Fruit fly (Drosophila melanogaster) whole organism, embryonic: ENCODE results near the gene Spec2.

Source experiments
- Antp ChIP-seq: fragments of 200-800 bp; sonication (Bioruptor generic); optimal IDR thresholded peaks from 3 replicates; lab custom pipeline; 2016; ENCODE audit warnings: missing biosample characterization, missing genetic modification characterization
- Asciz ChIP-seq: fragments of 200-800 bp; sonication (Bioruptor generic); optimal IDR thresholded peaks from 2 replicates; lab custom pipeline; 2017; ENCODE audit warnings: missing biosample characterization, mild to moderate bottlenecking, missing genetic modification characterization, missing genetic modification reagents
- Bdp1 ChIP-seq: fragments of 200-800 bp; sonication (Bioruptor generic); optimal IDR thresholded peaks from 3 replicates; lab custom pipeline; 2016; ENCODE audit warnings: missing biosample characterization, missing genetic modification characterization
- CG10543 ChIP-seq: fragments of 200-800 bp; sonication (Bioruptor generic); optimal IDR thresholded peaks from 3 replicates; lab custom pipeline; 2017; ENCODE audit warnings: missing biosample characterization, mild to moderate bottlenecking, missing genetic modification characterization, moderate library complexity
- CG11085 ChIP-seq: fragments of 200-800 bp; sonication (Bioruptor generic); IDR thresholded peaks from 2 replicates; pipeline ENCODE4 v1.3.6; 2022; ENCODE audit warnings: missing biosample characterization, missing genetic modification characterization
- CG11456 ChIP-seq: fragments of 200-800 bp; sonication (Bioruptor generic); IDR thresholded peaks from 3 replicates; pipeline ENCODE4 v1.3.6; 2022; ENCODE audit warnings: missing biosample characterization, missing genetic modification characterization
- CG11504 ChIP-seq: fragments of 200-800 bp; sonication (Bioruptor generic); optimal IDR thresholded peaks from 3 replicates; lab custom pipeline; 2019; ENCODE audit warnings: missing biosample characterization, mild to moderate bottlenecking, missing genetic modification characterization, moderate library complexity
- CG12104 ChIP-seq: fragments of 200-800 bp; sonication (Bioruptor generic); optimal IDR thresholded peaks from 3 replicates; lab custom pipeline; 2016; ENCODE audit warnings: missing biosample characterization, missing genetic modification characterization
- CG12299 ChIP-seq: fragments of 200-800 bp; sonication (Bioruptor generic); optimal IDR thresholded peaks from 2 replicates; lab custom pipeline; 2018; ENCODE audit warnings: missing biosample characterization, mild to moderate bottlenecking, missing genetic modification characterization
- CG12942 ChIP-seq: fragments of 200-800 bp; sonication (Bioruptor generic); optimal IDR thresholded peaks from 3 replicates; lab custom pipeline; 2016; ENCODE audit warnings: missing biosample characterization, missing genetic modification characterization
- CG16863 ChIP-seq: fragments of 200-800 bp; sonication (Bioruptor generic); optimal IDR thresholded peaks from 3 replicates; lab custom pipeline; 2016; ENCODE audit warnings: missing biosample characterization, missing genetic modification characterization
- CG17186 ChIP-seq: fragments of 200-800 bp; sonication (Bioruptor generic); optimal IDR thresholded peaks from 3 replicates; lab custom pipeline; 2017; ENCODE audit warnings: missing biosample characterization, missing genetic modification reagents, missing genetic modification characterization
- CG17385 ChIP-seq: fragments of 200-800 bp; sonication (Bioruptor generic); optimal IDR thresholded peaks from 3 replicates; lab custom pipeline; 2018; ENCODE audit warnings: missing biosample characterization, mild to moderate bottlenecking, missing genetic modification characterization
- CG3065 ChIP-seq: fragments of 200-800 bp; sonication (Bioruptor generic); optimal IDR thresholded peaks from 2 replicates; lab custom pipeline; 2016; ENCODE audit warnings: missing biosample characterization, missing genetic modification characterization
- CG33213 ChIP-seq: fragments of 200-800 bp; sonication (Bioruptor generic); optimal IDR thresholded peaks from 3 replicates; lab custom pipeline; 2016; ENCODE audit warnings: missing biosample characterization, missing genetic modification characterization
- CG3407 ChIP-seq: fragments of 200-800 bp; sonication (Bioruptor generic); optimal IDR thresholded peaks from 2 replicates; lab custom pipeline; 2018; ENCODE audit warnings: missing biosample characterization, mild to moderate bottlenecking, missing genetic modification characterization
- CG34376 ChIP-seq: fragments of 200-800 bp; sonication (Bioruptor generic); optimal IDR thresholded peaks from 2 replicates; lab custom pipeline; 2018; ENCODE audit warnings: missing biosample characterization, mild to moderate bottlenecking, missing genetic modification characterization
- CG3726 ChIP-seq: fragments of 200-800 bp; sonication (Bioruptor generic); IDR thresholded peaks from 3 replicates; pipeline ENCODE4, ENCODE4 v1.3.6; 2022; ENCODE audit warnings: missing biosample characterization, missing genetic modification characterization
- CG3847 ChIP-seq: fragments of 200-800 bp; sonication (Bioruptor generic); IDR thresholded peaks from 2 replicates; pipeline ENCODE4 v1.3.6; 2022; ENCODE audit warnings: missing biosample characterization, missing genetic modification characterization
- CG4328 ChIP-seq: fragments of 200-800 bp; sonication (Bioruptor generic); optimal IDR thresholded peaks from 3 replicates; lab custom pipeline; 2017; ENCODE audit warnings: missing biosample characterization, missing genetic modification reagents, missing genetic modification characterization
- CG4707 ChIP-seq: fragments of 200-800 bp; sonication (Bioruptor generic); optimal IDR thresholded peaks from 2 replicates; lab custom pipeline; 2018; ENCODE audit warnings: missing biosample characterization, mild to moderate bottlenecking, missing genetic modification characterization, moderate library complexity
- CG5245 ChIP-seq: fragments of 200-800 bp; sonication (Bioruptor generic); optimal IDR thresholded peaks from 3 replicates; lab custom pipeline; 2016; ENCODE audit warnings: missing biosample characterization, missing genetic modification characterization
- CG7928 ChIP-seq: fragments of 200-800 bp; sonication (Bioruptor generic); optimal IDR thresholded peaks from 2 replicates; lab custom pipeline; 2017; ENCODE audit warnings: missing biosample characterization, mild to moderate bottlenecking, missing genetic modification characterization
- CG8281 ChIP-seq: fragments of 200-800 bp; sonication (Bioruptor generic); optimal IDR thresholded peaks from 2 replicates; lab custom pipeline; 2018; ENCODE audit warnings: missing biosample characterization, mild to moderate bottlenecking, missing genetic modification characterization, moderate library complexity
- CG9817 ChIP-seq: fragments of 200-800 bp; sonication (Bioruptor generic); optimal IDR thresholded peaks from 2 replicates; lab custom pipeline; 2018; ENCODE audit warnings: missing biosample characterization, mild to moderate bottlenecking, missing genetic modification characterization, moderate library complexity
- Dbx ChIP-seq: fragments of 200-800 bp; sonication (Bioruptor generic); IDR thresholded peaks from 3 replicates; pipeline ENCODE4 v1.3.6; 2022; ENCODE audit warnings: missing biosample characterization, missing genetic modification characterization
- Dip3 ChIP-seq: fragments of 200-800 bp; sonication (Bioruptor generic); optimal IDR thresholded peaks from 3 replicates; lab custom pipeline; 2016; ENCODE audit warnings: missing biosample characterization, missing genetic modification characterization
- Ets97D ChIP-seq: fragments of 200-800 bp; sonication (Bioruptor generic); optimal IDR thresholded peaks from 3 replicates; lab custom pipeline; 2016; ENCODE audit warnings: missing biosample characterization, missing genetic modification characterization
- HLH4C ChIP-seq: fragments of 200-800 bp; sonication (Bioruptor generic); IDR thresholded peaks from 3 replicates; pipeline ENCODE4 v1.3.6; 2022; ENCODE audit warnings: missing biosample characterization, missing genetic modification characterization; ENCODE audit not compliant: partially characterized antibody
- HLH54F ChIP-seq: fragments of 200-800 bp; sonication (Bioruptor generic); optimal IDR thresholded peaks from 3 replicates; lab custom pipeline; 2016; ENCODE audit warnings: missing biosample characterization, missing genetic modification characterization
- Hmr ChIP-seq: fragments of 200-800 bp; sonication (Bioruptor generic); optimal IDR thresholded peaks from 3 replicates; lab custom pipeline; 2017; ENCODE audit warnings: mild to moderate bottlenecking, missing biosample characterization, missing genetic modification reagents, missing genetic modification characterization
- MTF-1 ChIP-seq: fragments of 200-800 bp; sonication (Bioruptor generic); optimal IDR thresholded peaks from 2 replicates; lab custom pipeline; 2018; ENCODE audit warnings: missing biosample characterization, mild to moderate bottlenecking, missing genetic modification characterization, borderline replicate concordance
- NC2α ChIP-seq: fragments of 200-800 bp; sonication (Bioruptor generic); optimal IDR thresholded peaks from 2 replicates; lab custom pipeline; 2016; ENCODE audit warnings: missing biosample characterization, missing genetic modification characterization
- NK7.1 ChIP-seq: fragments of 200-800 bp; sonication (Bioruptor generic); optimal IDR thresholded peaks from 3 replicates; lab custom pipeline; 2016; ENCODE audit warnings: missing biosample characterization, missing genetic modification characterization
- Oli ChIP-seq: fragments of 200-800 bp; sonication (Bioruptor generic); optimal IDR thresholded peaks from 2 replicates; lab custom pipeline; 2018; ENCODE audit warnings: missing biosample characterization, mild to moderate bottlenecking, missing genetic modification characterization, moderate library complexity
- PHDP ChIP-seq: fragments of 200-800 bp; sonication (Bioruptor generic); optimal IDR thresholded peaks from 3 replicates; lab custom pipeline; 2018; ENCODE audit warnings: missing biosample characterization, mild to moderate bottlenecking, missing genetic modification characterization, moderate library complexity
- Sox102F ChIP-seq: fragments of 200-800 bp; sonication (Bioruptor generic); optimal IDR thresholded peaks from 2 replicates; lab custom pipeline; 2018; ENCODE audit warnings: missing biosample characterization, mild to moderate bottlenecking, missing genetic modification characterization, moderate library complexity
- Spps ChIP-seq: fragments of 200-800 bp; sonication (Bioruptor generic); optimal IDR thresholded peaks from 2 replicates; lab custom pipeline; 2018; ENCODE audit warnings: missing biosample characterization, mild to moderate bottlenecking, missing genetic modification characterization
- YL-1 ChIP-seq: fragments of 200-800 bp; sonication (Bioruptor generic); optimal IDR thresholded peaks from 3 replicates; lab custom pipeline; 2017; ENCODE audit warnings: missing biosample characterization, mild to moderate bottlenecking, missing genetic modification characterization
- ash1 ChIP-seq: fragments of 200-800 bp; sonication (Bioruptor generic); optimal IDR thresholded peaks from 2 replicates; lab custom pipeline; 2018; ENCODE audit warnings: missing biosample characterization, mild to moderate bottlenecking, missing genetic modification characterization
- az2 ChIP-seq: fragments of 200-800 bp; sonication (Bioruptor generic); optimal IDR thresholded peaks from 3 replicates; lab custom pipeline; 2016; ENCODE audit warnings: missing biosample characterization, missing genetic modification characterization
- cato ChIP-seq: fragments of 200-800 bp; sonication (Bioruptor generic); optimal IDR thresholded peaks from 2 replicates; lab custom pipeline; 2016; ENCODE audit warnings: missing biosample characterization, missing genetic modification characterization, borderline replicate concordance
- ems ChIP-seq: fragments of 200-800 bp; sonication (Bioruptor generic); optimal IDR thresholded peaks from 3 replicates; lab custom pipeline; 2016; ENCODE audit warnings: missing biosample characterization, missing genetic modification characterization
- gcm ChIP-seq: fragments of 200-800 bp; sonication (Bioruptor generic); optimal IDR thresholded peaks from 2 replicates; lab custom pipeline; 2019; ENCODE audit warnings: missing biosample characterization, mild to moderate bottlenecking, missing genetic modification characterization, moderate library complexity
- jing ChIP-seq: fragments of 200-800 bp; sonication (Bioruptor generic); optimal IDR thresholded peaks from 2 replicates; lab custom pipeline; 2018; ENCODE audit warnings: missing biosample characterization, mild to moderate bottlenecking, missing genetic modification characterization
- nmo ChIP-seq: fragments of 200-800 bp; sonication (Bioruptor generic); optimal IDR thresholded peaks from 2 replicates; lab custom pipeline; 2018; ENCODE audit warnings: missing biosample characterization, mild to moderate bottlenecking, missing genetic modification characterization, moderate library complexity
- oc ChIP-seq: fragments of 200-800 bp; sonication (Bioruptor generic); optimal IDR thresholded peaks from 2 replicates; lab custom pipeline; 2018; ENCODE audit warnings: missing biosample characterization, mild to moderate bottlenecking, missing genetic modification characterization, moderate library complexity
- peb ChIP-seq: fragments of 200-800 bp; sonication (Bioruptor generic); IDR thresholded peaks from 2 replicates; pipeline ENCODE4 v1.3.6; 2022; ENCODE audit warnings: missing biosample characterization, missing genetic modification characterization
- pfk ChIP-seq: fragments of 200-800 bp; sonication (Bioruptor generic); optimal IDR thresholded peaks from 2 replicates; lab custom pipeline; 2018; ENCODE audit warnings: missing biosample characterization, mild to moderate bottlenecking, missing genetic modification characterization, moderate library complexity
- scrt ChIP-seq: fragments of 200-800 bp; sonication (Bioruptor generic); optimal IDR thresholded peaks from 2 replicates; lab custom pipeline; 2018; ENCODE audit warnings: missing biosample characterization, mild to moderate bottlenecking, missing genetic modification characterization, moderate library complexity

Spec2 gene

DNA sequence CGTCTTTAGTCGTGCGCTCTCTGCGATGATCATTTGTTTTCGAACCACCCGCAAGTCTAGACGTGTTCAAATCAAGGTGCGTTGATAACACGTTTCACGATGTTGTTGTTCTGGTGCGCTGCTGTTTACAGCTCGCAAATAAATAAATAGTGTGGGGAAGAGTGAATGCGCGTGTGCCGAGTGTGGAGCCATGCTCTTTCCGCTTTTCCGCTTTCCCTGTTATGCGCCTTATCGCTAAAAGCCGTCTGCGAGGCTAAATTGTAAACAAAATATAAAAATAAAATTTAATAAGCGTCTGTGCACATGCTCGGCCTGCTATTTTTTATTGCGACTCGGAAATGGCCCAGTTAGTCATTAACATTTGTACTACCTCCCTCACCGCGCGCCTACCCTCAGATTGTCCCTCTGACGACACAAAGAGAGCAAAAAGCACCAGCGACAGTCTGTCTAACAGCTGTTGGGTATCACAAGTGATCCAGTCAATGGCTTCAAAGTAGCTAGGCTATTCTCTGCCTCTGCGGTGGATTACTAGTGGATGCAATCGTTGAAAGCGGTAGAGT lies 48.8 kb upstream of the Spec2 start (continued):
- TF ChIP-seq Ets97D (peak; percentile 26), CG34376 (GFP tag; lab: Kevin White, UChicago) (peak; percentile 94), HLH54F (peak; percentile 19), CG17186 (GFP tag; lab: Kevin White, UChicago) (peak; percentile 56), CG11085 (GFP tag; lab: Robert Waterston, UW) (no peak), Dbx (GFP tag; lab: Robert Waterston, UW) (peak; percentile 52; the same call in 1 of the 3 replicates), gcm (peak; percentile 91), CG10543 (GFP tag; lab: Kevin White, UChicago) (peak; percentile 97), CG9817 (no peak), CG3847 (GFP tag; lab: Robert Waterston, UW) (0 out of 2 replicates have a peak, but pooled peaks have one; percentile 17), CG17385 (GFP tag; lab: Kevin White, UChicago) (peak; percentile 80), CG11504 (no peak), Bdp1 (GFP tag; lab: Kevin White, UChicago) (peak; percentile 23), az2 (GFP tag; lab: Kevin White, UChicago) (no peak), CG16863 (peak; percentile 67), NK7.1 (GFP tag; lab: Kevin White, UChicago) (peak; percentile 71), Hmr (GFP tag; lab: Kevin White, UChicago) (peak; percentile 86), peb (GFP tag; lab: Robert Waterston, UW) (no peak), CG4707 (GFP tag; lab: Kevin White, UChicago) (peak; percentile 93), CG8281 (tag; lab: Kevin White, UChicago) (peak; percentile 62), Asciz (GFP tag; lab: Kevin White, UChicago) (peak; percentile 94), Oli (peak; percentile 20), PHDP (tag; lab: Kevin White, UChicago) (peak; percentile 83), CG11456 (GFP tag; lab: Robert Waterston, UW) (no peak), Sox102F (GFP tag; lab: Kevin White, UChicago) (peak; percentile 61), MTF-1 (GFP tag; lab: Kevin White, UChicago) (peak; percentile 95), CG5245 (GFP tag; lab: Kevin White, UChicago) (peak; percentile 9), CG7928 (peak; percentile 25), CG3726 (GFP tag; lab: Robert Waterston, UW) (no peak), ems (peak; percentile 56), CG12104 (GFP tag; lab: Kevin White, UChicago) (peak; percentile 76), NC2α (GFP tag; lab: Kevin White, UChicago) (peak; percentile 58), ash1 (GFP tag; lab: Kevin White, UChicago) (peak; percentile 91), CG33213 (GFP tag; lab: Kevin White, UChicago) (peak; percentile 68), pfk (peak; percentile 79), jing (no peak), HLH4C (GFP tag; lab: Robert Waterston, UW) (no peak), CG12942 (peak; percentile 58), scrt (no peak), Spps (tag; lab: Kevin White, UChicago) (peak; percentile 53), CG3065 (GFP tag; lab: Kevin White, UChicago) (peak; percentile 55), CG12299 (tag; lab: Kevin White, UChicago) (peak; percentile 91), Antp (GFP tag; lab: Kevin White, UChicago) (peak; percentile 41), cato (GFP tag; lab: Kevin White, UChicago) (no peak), CG4328 (peak; percentile 90), nmo (no peak), YL-1 (GFP tag; lab: Kevin White, UChicago) (peak; percentile 95), oc (tag; lab: Kevin White, UChicago) (peak; percentile 81), Dip3 (no peak), CG3407 (GFP tag; lab: Kevin White, UChicago) (peak; percentile 91)
